Worm (Caenorhabditis elegans): ENCODE data around the gene Y53F4B.20.

ce11 chrII:15039104-15039503, 45.2 kb upstream of the Y53F4B.20 start, which contains the start of gene trip-4:
- TF ChIP-seq ztf-23 (GFP tag; IDR thresholded peaks at IDR 0.05) (no peak), flt-1 (GFP tag; IDR thresholded peaks at IDR 0.05) (no peak), ztf-29 (GFP tag; IDR thresholded peaks at IDR 0.05) (no peak), med-1 (GFP tag; optimal IDR thresholded peaks at IDR 0.05; ENCODE audit: insufficient read depth) (no peak)

All from whole organism, midembryonic.